Worm (Caenorhabditis elegans): ENCODE results near the gene amt-2.

DNA sequence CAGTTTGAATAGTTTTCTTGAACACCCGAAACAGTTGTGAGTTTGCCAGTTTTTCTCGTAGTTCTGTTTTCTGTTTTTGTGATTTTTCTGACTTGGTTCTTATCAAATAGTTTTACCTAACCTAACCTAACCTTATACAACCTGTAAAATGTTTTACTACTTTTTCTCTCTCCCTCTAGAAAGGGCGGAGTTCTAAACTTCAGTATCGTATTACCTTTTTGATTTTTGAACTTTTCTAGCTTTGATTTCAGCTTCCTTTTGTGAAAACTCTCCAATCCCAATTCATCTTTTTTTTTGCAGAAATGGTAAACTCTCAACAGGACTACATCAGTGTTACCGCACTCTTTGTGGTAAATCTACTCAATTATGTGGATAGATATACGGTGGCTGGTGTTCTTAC is 44.5 kb downstream of the amt-2 start, which contains the start of gene spin-2:
- TF ChIP-seq tra-4 (tag; optimal IDR thresholded peaks at IDR 0.05) (no peak), ama-1 (optimal IDR thresholded peaks at IDR 0.05) (no peak), B0310.2 (tag; optimal IDR thresholded peaks at IDR 0.05) (no peak), flt-1 (GFP tag; IDR thresholded peaks at IDR 0.05) (no peak)

Data from whole organism, early embryonic.